Fruit fly (Drosophila melanogaster): ENCODE results near the gene Ccdc56.

dm6 chr3L:11712839-11713238 is 4.1 kb downstream of the Ccdc56 start:
- peak; percentile 32 for TF ChIP-seq spab (GFP tag; optimal IDR thresholded peaks at IDR 0.05)
- no peak for TF ChIP-seq CG7368 (GFP tag; optimal IDR thresholded peaks at IDR 0.05)
- TF ChIP-seq CG9139 (GFP tag; optimal IDR thresholded peaks at IDR 0.05): peak; percentile 18
- TF ChIP-seq Hr38 (GFP tag; optimal IDR thresholded peaks at IDR 0.05): no peak

Measured in whole organism, prepupa.